Worm (Caenorhabditis elegans) whole organism, late embryonic: ENCODE results near the gene lron-2.

Source experiments
- ahr-1 ChIP-seq: sonication (generic microtip); optimal IDR thresholded peaks from 2 replicates; lab custom pipeline; 2016; ENCODE audit warnings: missing genetic modification characterization, missing compliant biosample characterization
- ceh-45 ChIP-seq: fragments of 200-800 bp; sonication (Bioruptor generic); IDR thresholded peaks from 2 replicates; pipeline ENCODE4 v1.3.6; 2022; ENCODE audit warnings: missing genetic modification reagents, missing genetic modification characterization, missing compliant biosample characterization
- elt-2 ChIP-seq: sonication (generic microtip); optimal IDR thresholded peaks from 2 replicates; lab custom pipeline; 2016; ENCODE audit warnings: missing genetic modification reagents, missing genetic modification characterization, missing compliant biosample characterization
- madf-2 ChIP-seq: sonication (generic microtip); optimal IDR thresholded peaks from 2 replicates; lab custom pipeline; 2017; ENCODE audit warnings: missing genetic modification characterization, missing compliant biosample characterization
- nhr-11 ChIP-seq: fragments of 150-350 bp; optimal IDR thresholded peaks from 2 replicates; lab custom pipeline; 2014; ENCODE audit warnings: missing biosample characterization, missing genetic modification characterization

DNA sequence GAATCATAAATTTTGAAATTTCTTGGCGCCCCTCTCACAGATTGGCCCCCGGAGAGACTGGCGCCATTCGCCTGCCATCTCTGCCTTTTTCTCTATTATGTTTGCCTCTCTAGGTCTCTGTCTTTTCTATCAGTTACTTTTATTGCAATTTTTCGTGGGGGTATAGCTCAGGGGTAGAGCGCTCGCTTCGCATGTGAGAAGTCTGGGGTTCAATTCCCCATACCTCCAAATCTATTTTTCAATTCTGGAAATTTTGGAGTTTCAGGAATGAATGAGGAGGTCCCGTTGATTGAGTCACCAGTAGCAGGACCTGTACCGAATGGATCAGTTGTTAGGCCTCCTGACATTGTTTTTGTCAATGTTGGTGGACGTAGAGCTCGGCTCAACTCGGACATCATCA lies 30.7 kb upstream of the lron-2 start, which contains the start of gene kvs-3:
- TF ChIP-seq ahr-1 (no peak), elt-2 (peak; percentile 34), madf-2 (tag; lab: Kevin White, UChicago) (no peak), nhr-11 (tag; lab: Kevin White, UChicago) (no peak), ceh-45 (GFP tag; lab: Robert Waterston, UW) (peak; percentile 35; the same call in 1 of the 2 replicates)
